Worm (Caenorhabditis elegans) whole organism, L2 larva: ENCODE results near the gene anmt-1.

Experiments used
- ZK546.5 ChIP-seq: sonication (generic microtip); optimal IDR thresholded peaks from 2 replicates; lab custom pipeline; 2017; ENCODE audit warnings: missing biosample characterization, missing genetic modification characterization
- aly-2 ChIP-seq: fragments of 150-350 bp; optimal IDR thresholded peaks from 2 replicates; lab custom pipeline; 2014; ENCODE audit warnings: missing biosample characterization, missing genetic modification characterization
- ama-1 ChIP-seq: fragments of 150-350 bp; optimal IDR thresholded peaks from 2 replicates; lab custom pipeline; 2018; ENCODE audit warnings: inconsistent platforms
- dmd-4 ChIP-seq: sonication (generic microtip); optimal IDR thresholded peaks from 2 replicates; lab custom pipeline; 2017; ENCODE audit warnings: missing biosample characterization, missing genetic modification characterization
- lin-13 ChIP-seq: fragments of 150-350 bp; optimal IDR thresholded peaks from 2 replicates; lab custom pipeline; 2014; ENCODE audit warnings: missing biosample characterization, missing genetic modification reagents, missing genetic modification characterization
- skn-1 ChIP-seq: sonication (generic microtip); optimal IDR thresholded peaks from 2 replicates; lab custom pipeline; 2017; ENCODE audit warnings: missing biosample characterization, missing genetic modification characterization
- sma-9 ChIP-seq, 2 experiments: fragments of 150-350 bp in 1 of 2; sonication (generic microtip) in 1 of 2; optimal IDR thresholded peaks; 2 replicates each; lab custom pipeline; 2014 to 2016; ENCODE audit warnings: missing genetic modification characterization in 2 of 2, mild to moderate bottlenecking in 1 of 2, missing biosample characterization in 1 of 2, missing compliant biosample characterization in 1 of 2, missing genetic modification reagents in 1 of 2, moderate library complexity in 1 of 2
- snpc-4 ChIP-seq: fragments of 150-350 bp; optimal IDR thresholded peaks from 2 replicates; lab custom pipeline; 2014; ENCODE audit warnings: missing biosample characterization, missing genetic modification characterization
- unc-62 ChIP-seq: fragments of 150-350 bp; optimal IDR thresholded peaks from 2 replicates; lab custom pipeline; 2014; ENCODE audit warnings: missing biosample characterization, missing genetic modification reagents, missing genetic modification characterization
- zag-1 ChIP-seq: fragments of 150-350 bp; optimal IDR thresholded peaks from 2 replicates; lab custom pipeline; 2014; ENCODE audit warnings: missing biosample characterization, missing genetic modification characterization
- ztf-11 ChIP-seq: sonication (generic microtip); optimal IDR thresholded peaks from 2 replicates; lab custom pipeline; 2017; ENCODE audit warnings: missing biosample characterization, missing genetic modification characterization

ce11 chrIII:8674980-8675485 lies 9.6 kb upstream of the anmt-1 start, which contains the start of gene pgl-2:
- no peak for TF ChIP-seq snpc-4
- no peak for TF ChIP-seq sma-9 (GFP tag; optimal IDR thresholded peaks at IDR 0.05; lab: Kevin White, UChicago)
- TF ChIP-seq sma-9 (tag; optimal IDR thresholded peaks at IDR 0.05; lab: Kevin White, UChicago) = no peak
- no peak for TF ChIP-seq unc-62 (GFP tag; lab: Kevin White, UChicago)
- TF ChIP-seq ZK546.5 (tag; lab: Kevin White, UChicago) = no peak
- no peak for TF ChIP-seq ama-1 (lab: Kevin White, UChicago)
- no peak for TF ChIP-seq ztf-11 (tag; lab: Kevin White, UChicago)
- no peak for TF ChIP-seq skn-1 (tag; lab: Kevin White, UChicago)
- TF ChIP-seq aly-2 (tag; lab: Kevin White, UChicago) = no peak
- no peak for TF ChIP-seq lin-13 (GFP tag; lab: Kevin White, UChicago)
- no peak for TF ChIP-seq dmd-4 (tag; lab: Kevin White, UChicago)
- no peak for TF ChIP-seq zag-1 (tag; lab: Kevin White, UChicago)
